Worm (Caenorhabditis elegans) whole organism, mixed stage, embryonic: ENCODE measurements around the gene dnj-26.

Experiments used
- M03D4.4 ChIP-seq: sonication (generic microtip); optimal IDR thresholded peaks from 2 replicates; lab custom pipeline; 2017; ENCODE audit warnings: mild to moderate bottlenecking, missing genetic modification characterization, missing compliant biosample characterization
- bed-3 ChIP-seq: fragments of 200-800 bp; sonication (Bioruptor generic); optimal IDR thresholded peaks from 3 replicates; lab custom pipeline; 2018; ENCODE audit warnings: mild to moderate bottlenecking, missing genetic modification characterization, moderate library complexity, missing compliant biosample characterization
- blmp-1 ChIP-seq: fragments of 150-350 bp; optimal IDR thresholded peaks from 2 replicates; lab custom pipeline; 2014; ENCODE audit warnings: missing biosample characterization, missing genetic modification characterization
- ceh-39 ChIP-seq: fragments of 150-350 bp; optimal IDR thresholded peaks from 2 replicates; lab custom pipeline; 2014; ENCODE audit warnings: missing biosample characterization, missing genetic modification characterization
- ceh-43 ChIP-seq: fragments of 200-800 bp; sonication (Bioruptor generic); optimal IDR thresholded peaks from 2 replicates; lab custom pipeline; 2018; ENCODE audit warnings: mild to moderate bottlenecking, missing genetic modification characterization, moderate library complexity, missing compliant biosample characterization
- ces-1 ChIP-seq: fragments of 150-350 bp; optimal IDR thresholded peaks from 2 replicates; lab custom pipeline; 2014; ENCODE audit warnings: missing biosample characterization, missing genetic modification reagents, missing genetic modification characterization
- cnd-1 ChIP-seq: fragments of 200-800 bp; sonication (Bioruptor generic); optimal IDR thresholded peaks from 2 replicates; lab custom pipeline; 2018; ENCODE audit warnings: mild to moderate bottlenecking, missing genetic modification characterization, missing compliant biosample characterization
- elt-3 ChIP-seq: fragments of 150-350 bp; optimal IDR thresholded peaks from 2 replicates; lab custom pipeline; 2014; ENCODE audit warnings: missing biosample characterization, missing genetic modification characterization
- flh-1 ChIP-seq: fragments of 200-800 bp; sonication (Bioruptor generic); optimal IDR thresholded peaks from 2 replicates; lab custom pipeline; 2018; ENCODE audit warnings: mild to moderate bottlenecking, missing genetic modification characterization, moderate library complexity, missing compliant biosample characterization
- ham-2 ChIP-seq: fragments of 200-800 bp; sonication (Bioruptor generic); optimal IDR thresholded peaks from 2 replicates; lab custom pipeline; 2018; ENCODE audit warnings: mild to moderate bottlenecking, missing genetic modification characterization, missing compliant biosample characterization
- hlh-1 ChIP-seq: fragments of 150-350 bp; optimal IDR thresholded peaks from 2 replicates; lab custom pipeline; 2014; ENCODE audit warnings: missing biosample characterization, missing genetic modification reagents, missing genetic modification characterization
- lin-13 ChIP-seq: fragments of 150-350 bp; optimal IDR thresholded peaks from 2 replicates; lab custom pipeline; 2014; ENCODE audit warnings: missing biosample characterization, missing genetic modification characterization
- lin-32 ChIP-seq: fragments of 200-800 bp; sonication (Bioruptor generic); optimal IDR thresholded peaks from 2 replicates; lab custom pipeline; 2018; ENCODE audit warnings: mild to moderate bottlenecking, missing genetic modification characterization, missing compliant biosample characterization
- lsy-2 ChIP-seq: fragments of 150-350 bp; optimal IDR thresholded peaks from 2 replicates; lab custom pipeline; 2014; ENCODE audit warnings: missing biosample characterization, missing genetic modification characterization
- mab-5 ChIP-seq: fragments of 150-350 bp; optimal IDR thresholded peaks from 2 replicates; lab custom pipeline; 2014; ENCODE audit warnings: missing biosample characterization, missing genetic modification characterization
- mep-1 ChIP-seq: fragments of 150-350 bp; optimal IDR thresholded peaks from 2 replicates; lab custom pipeline; 2017; ENCODE audit warnings: missing biosample characterization, missing genetic modification reagents, missing genetic modification characterization, inconsistent platforms
- mls-2 ChIP-seq: sonication (generic microtip); optimal IDR thresholded peaks from 2 replicates; lab custom pipeline; 2016; ENCODE audit warnings: mild to moderate bottlenecking, missing genetic modification characterization, moderate library complexity, missing compliant biosample characterization
- nhr-2 ChIP-seq: fragments of 150-350 bp; optimal IDR thresholded peaks from 2 replicates; lab custom pipeline; 2014; ENCODE audit warnings: missing biosample characterization, missing genetic modification characterization
- nhr-237 ChIP-seq: fragments of 150-350 bp; optimal IDR thresholded peaks from 2 replicates; lab custom pipeline; 2014; ENCODE audit warnings: missing biosample characterization, missing genetic modification characterization
- nhr-28 ChIP-seq: fragments of 150-350 bp; optimal IDR thresholded peaks from 2 replicates; lab custom pipeline; 2014; ENCODE audit warnings: missing biosample characterization, missing genetic modification characterization
- nhr-76 ChIP-seq: sonication (generic microtip); optimal IDR thresholded peaks from 2 replicates; lab custom pipeline; 2017; ENCODE audit warnings: missing biosample characterization, missing genetic modification characterization
- sem-2 ChIP-seq: fragments of 200-800 bp; sonication (Bioruptor generic); optimal IDR thresholded peaks from 2 replicates; lab custom pipeline; 2018; ENCODE audit warnings: mild to moderate bottlenecking, missing genetic modification characterization, missing compliant biosample characterization
- snpc-4 ChIP-seq: fragments of 150-350 bp; optimal IDR thresholded peaks from 2 replicates; lab custom pipeline; 2014; ENCODE audit warnings: missing biosample characterization, missing genetic modification characterization
- sptf-1 ChIP-seq: sonication (generic microtip); optimal IDR thresholded peaks from 2 replicates; lab custom pipeline; 2017; ENCODE audit warnings: mild to moderate bottlenecking, missing genetic modification characterization, moderate library complexity, missing compliant biosample characterization
- tbx-8 ChIP-seq: fragments of 200-800 bp; sonication (Bioruptor generic); optimal IDR thresholded peaks from 2 replicates; lab custom pipeline; 2018; ENCODE audit warnings: mild to moderate bottlenecking, missing genetic modification characterization, moderate library complexity, missing compliant biosample characterization
- unc-120 ChIP-seq: sonication (generic microtip); optimal IDR thresholded peaks from 2 replicates; lab custom pipeline; 2017; ENCODE audit warnings: missing genetic modification characterization, missing compliant biosample characterization; ENCODE audit not compliant: poor library complexity, severe bottlenecking
- unc-39 ChIP-seq: fragments of 150-350 bp; optimal IDR thresholded peaks from 2 replicates; lab custom pipeline; 2014; ENCODE audit warnings: missing biosample characterization, missing genetic modification characterization
- unc-62 ChIP-seq: fragments of 150-350 bp; optimal IDR thresholded peaks from 2 replicates; lab custom pipeline; 2014; ENCODE audit warnings: missing biosample characterization, missing genetic modification reagents, missing genetic modification characterization
- ztf-11 ChIP-seq: fragments of 150-350 bp; optimal IDR thresholded peaks from 2 replicates; lab custom pipeline; 2014; ENCODE audit warnings: missing biosample characterization, missing genetic modification characterization

Gene dnj-26

ce11 chrIV:12207873-12208272 lies 44.6 kb downstream of the dnj-26 start:
- TF ChIP-seq tbx-8 (GFP tag; lab: Kevin White, UChicago), result no peak
- no peak for TF ChIP-seq ztf-11 (tag; lab: Kevin White, UChicago)

ce11 chrIV:12207454-12207853 lies 45.0 kb downstream of the dnj-26 start:
- TF ChIP-seq nhr-2 (no peak), ham-2 (GFP tag; lab: Kevin White, UChicago) (no peak), ceh-39 (no peak), nhr-237 (tag; lab: Kevin White, UChicago) (no peak), lin-32 (no peak), cnd-1 (no peak), blmp-1 (tag; lab: Kevin White, UChicago) (no peak), lsy-2 (tag; lab: Kevin White, UChicago) (no peak), nhr-76 (tag; lab: Kevin White, UChicago) (no peak), mab-5 (tag; lab: Kevin White, UChicago) (no peak), mls-2 (tag; lab: Kevin White, UChicago) (no peak), ceh-43 (GFP tag; lab: Kevin White, UChicago) (no peak), hlh-1 (tag; lab: Kevin White, UChicago) (no peak), mep-1 (tag; lab: Kevin White, UChicago) (no peak), snpc-4 (tag; lab: Kevin White, UChicago) (no peak)

- TF ChIP-seq mls-2 (tag; lab: Kevin White, UChicago), result no peak
- TF ChIP-seq unc-39 (tag; lab: Kevin White, UChicago), result no peak
- no peak for TF ChIP-seq tbx-8 (GFP tag; lab: Kevin White, UChicago)
These were observed 48.5 kb downstream of the dnj-26 start for ce11 chrIV:12203968-12204367.

ce11 chrIV:12202949-12203348 lies 49.5 kb downstream of the dnj-26 start, which contains the start of gene F35G2.1:
Gene F35G2.1, plus strand, starts transcription at chrIV:12203249.
- TF ChIP-seq flh-1 (no peak), lin-32 (no peak), nhr-28 (tag; lab: Kevin White, UChicago) (no peak), elt-3 (tag; lab: Kevin White, UChicago) (no peak), lsy-2 (tag; lab: Kevin White, UChicago) (no peak), ceh-39 (no peak), unc-62 (no peak), ztf-11 (tag; lab: Kevin White, UChicago) (no peak), bed-3 (GFP tag; lab: Kevin White, UChicago) (no peak), unc-120 (no peak), nhr-2 (no peak)

ce11 chrIV:12202000-12202399 lies 50.5 kb downstream of the dnj-26 start:
- TF ChIP-seq bed-3 (GFP tag; lab: Kevin White, UChicago) (no peak), mab-5 (tag; lab: Kevin White, UChicago) (no peak), unc-62 (no peak), M03D4.4 (no peak), snpc-4 (tag; lab: Kevin White, UChicago) (no peak), lin-32 (no peak), unc-120 (no peak), ztf-11 (tag; lab: Kevin White, UChicago) (no peak), unc-39 (tag; lab: Kevin White, UChicago) (no peak), lin-13 (tag; lab: Kevin White, UChicago) (no peak), ces-1 (no peak), sptf-1 (no peak), ceh-39 (no peak), mls-2 (tag; lab: Kevin White, UChicago) (no peak), sem-2 (GFP tag; lab: Kevin White, UChicago) (no peak), ceh-43 (GFP tag; lab: Kevin White, UChicago) (no peak)
